Worm (Caenorhabditis elegans) whole organism, L1 larva: Measurements from ENCODE around the gene taf-12.

Experiments used
- Y116A8C.19 ChIP-seq: sonication (generic microtip); optimal IDR thresholded peaks from 2 replicates; lab custom pipeline; 2016; ENCODE audit warnings: missing compliant biosample characterization, missing genetic modification characterization, borderline replicate concordance
- alr-1 ChIP-seq: fragments of 200-800 bp; sonication (Bioruptor generic); optimal IDR thresholded peaks from 2 replicates; lab custom pipeline; 2018; ENCODE audit warnings: borderline replicate concordance, mild to moderate bottlenecking, missing genetic modification characterization, missing compliant biosample characterization
- blmp-1 ChIP-seq: fragments of 150-350 bp; optimal IDR thresholded peaks from 2 replicates; lab custom pipeline; 2014; ENCODE audit warnings: missing biosample characterization, missing genetic modification characterization
- ceh-63 ChIP-seq: fragments of 200-800 bp; sonication (Bioruptor generic); optimal IDR thresholded peaks from 2 replicates; lab custom pipeline; 2018; ENCODE audit warnings: mild to moderate bottlenecking, missing genetic modification characterization, missing compliant biosample characterization
- ceh-88 ChIP-seq: fragments of 200-800 bp; sonication (Bioruptor generic); IDR thresholded peaks from 2 replicates; pipeline ENCODE4 v1.3.6; 2022; ENCODE audit warnings: missing genetic modification characterization, missing compliant biosample characterization
- ces-1 ChIP-seq: fragments of 150-350 bp; optimal IDR thresholded peaks from 2 replicates; lab custom pipeline; 2014; ENCODE audit warnings: missing biosample characterization, missing genetic modification reagents, missing genetic modification characterization
- dsc-1 ChIP-seq: sonication (generic microtip); optimal IDR thresholded peaks from 2 replicates; lab custom pipeline; 2016; ENCODE audit warnings: mild to moderate bottlenecking, missing genetic modification characterization, missing compliant biosample characterization
- efl-1 ChIP-seq, 4 experiments: fragments of 150-350 bp; optimal IDR thresholded peaks in 3 of 4; peaks in 1 of 4; 1 replicate in 1 of 4; 2 replicates in 3 of 4; lab custom pipeline; 2014; ENCODE audit warnings: missing biosample characterization in 2 of 4, missing genetic modification characterization in 2 of 4, missing genetic modification reagents in 2 of 4
- egl-13 ChIP-seq: sonication (generic microtip); optimal IDR thresholded peaks from 2 replicates; lab custom pipeline; 2016; ENCODE audit warnings: missing genotype, missing genetic modification reagents, missing genetic modification characterization, missing compliant biosample characterization
- egl-27 ChIP-seq, 2 experiments: fragments of 150-350 bp in 1 of 2; sonication (generic microtip); optimal IDR thresholded peaks; 3 replicates each; lab custom pipeline; 2017 to 2018; ENCODE audit warnings: missing biosample characterization in 2 of 2, missing genetic modification characterization in 2 of 2, missing genetic modification reagents in 2 of 2
- ets-5 ChIP-seq: fragments of 200-800 bp; sonication (Bioruptor generic); IDR thresholded peaks from 2 replicates; pipeline ENCODE4 v1.3.6; 2022; ENCODE audit warnings: missing genetic modification characterization, missing compliant biosample characterization
- fkh-4 ChIP-seq: sonication (generic microtip); optimal IDR thresholded peaks from 2 replicates; lab custom pipeline; 2016; ENCODE audit warnings: missing compliant biosample characterization, missing genetic modification characterization, borderline replicate concordance
- fkh-8 ChIP-seq: sonication (generic microtip); optimal IDR thresholded peaks from 2 replicates; lab custom pipeline; 2016; ENCODE audit warnings: mild to moderate bottlenecking, missing genetic modification characterization, missing compliant biosample characterization
- lin-14 ChIP-seq: fragments of 200-800 bp; sonication (Bioruptor generic); optimal IDR thresholded peaks from 2 replicates; lab custom pipeline; 2018; ENCODE audit warnings: mild to moderate bottlenecking, missing genetic modification characterization, moderate library complexity, missing compliant biosample characterization
- lin-15B ChIP-seq: fragments of 150-350 bp; sonication (generic microtip); optimal IDR thresholded peaks from 3 replicates; lab custom pipeline; 2014; ENCODE audit warnings: missing biosample characterization, missing genetic modification characterization
- lsy-2 ChIP-seq, 2 experiments: fragments of 150-350 bp; optimal IDR thresholded peaks; 2 replicates each; lab custom pipeline; 2014; ENCODE audit warnings: missing biosample characterization in 2 of 2, missing genetic modification characterization in 2 of 2
- mdl-1 ChIP-seq, 2 experiments: fragments of 150-350 bp; optimal IDR thresholded peaks; 2 replicates each; lab custom pipeline; 2014 to 2017; ENCODE audit warnings: missing biosample characterization in 2 of 2, missing genetic modification characterization in 2 of 2, inconsistent platforms in 1 of 2
- mef-2 ChIP-seq: fragments of 150-350 bp; optimal IDR thresholded peaks from 2 replicates; lab custom pipeline; 2014; ENCODE audit warnings: missing biosample characterization, missing genetic modification characterization
- mep-1 ChIP-seq: fragments of 150-350 bp; optimal IDR thresholded peaks from 2 replicates; lab custom pipeline; 2014; ENCODE audit warnings: missing biosample characterization, missing genetic modification characterization
- nhr-19 ChIP-seq: fragments of 200-800 bp; sonication (Bioruptor generic); conservative IDR thresholded peaks from 2 replicates; pipeline ENCODE4 v1.3.6; 2022; ENCODE audit warnings: missing genetic modification characterization, missing compliant biosample characterization
- nhr-20 ChIP-seq: sonication (generic microtip); optimal IDR thresholded peaks from 2 replicates; lab custom pipeline; 2016; ENCODE audit warnings: mild to moderate bottlenecking, missing genetic modification characterization, missing compliant biosample characterization
- nhr-237 ChIP-seq: fragments of 150-350 bp; optimal IDR thresholded peaks from 2 replicates; lab custom pipeline; 2014; ENCODE audit warnings: missing biosample characterization, missing genetic modification characterization
- nhr-28 ChIP-seq: fragments of 150-350 bp; optimal IDR thresholded peaks from 2 replicates; lab custom pipeline; 2014; ENCODE audit warnings: missing biosample characterization, missing genetic modification characterization
- nhr-47 ChIP-seq: sonication (generic microtip); optimal IDR thresholded peaks from 2 replicates; lab custom pipeline; 2016; ENCODE audit warnings: mild to moderate bottlenecking, missing genetic modification characterization, moderate library complexity, missing compliant biosample characterization
- nhr-71 ChIP-seq: sonication (generic microtip); optimal IDR thresholded peaks from 2 replicates; lab custom pipeline; 2016; ENCODE audit warnings: mild to moderate bottlenecking, missing genetic modification characterization, moderate library complexity, missing compliant biosample characterization
- nhr-76 ChIP-seq: sonication (generic microtip); optimal IDR thresholded peaks from 2 replicates; lab custom pipeline; 2017; ENCODE audit warnings: missing biosample characterization, missing genetic modification characterization
- nhr-84 ChIP-seq: sonication (generic microtip); optimal IDR thresholded peaks from 2 replicates; lab custom pipeline; 2017; ENCODE audit warnings: missing biosample characterization, missing genetic modification characterization
- nhr-85 ChIP-seq: sonication (generic microtip); peaks from one replicate; lab custom pipeline; 2016; ENCODE audit warnings: missing genetic modification characterization, inconsistent platforms, missing compliant biosample characterization
- pqm-1 ChIP-seq: sonication (generic microtip); optimal IDR thresholded peaks from 3 replicates; lab custom pipeline; 2017; ENCODE audit warnings: missing biosample characterization, missing genetic modification characterization
- rnt-1 ChIP-seq: sonication (generic microtip); optimal IDR thresholded peaks from 2 replicates; lab custom pipeline; 2016; ENCODE audit warnings: mild to moderate bottlenecking, missing genetic modification characterization, moderate library complexity, missing compliant biosample characterization
- skn-1 ChIP-seq: fragments of 150-350 bp; optimal IDR thresholded peaks from 2 replicates; lab custom pipeline; 2014; ENCODE audit warnings: missing biosample characterization, missing genetic modification characterization
- snpc-4 ChIP-seq: fragments of 150-350 bp; optimal IDR thresholded peaks from 2 replicates; lab custom pipeline; 2014; ENCODE audit warnings: missing biosample characterization, missing genetic modification characterization
- sox-4 ChIP-seq: sonication (generic microtip); optimal IDR thresholded peaks from 2 replicates; lab custom pipeline; 2016; ENCODE audit warnings: missing genetic modification characterization, missing compliant biosample characterization
- tlp-1 ChIP-seq: fragments of 150-350 bp; optimal IDR thresholded peaks from 2 replicates; lab custom pipeline; 2014; ENCODE audit warnings: missing biosample characterization, missing genetic modification characterization
- unc-62 ChIP-seq: fragments of 150-350 bp; optimal IDR thresholded peaks from 2 replicates; lab custom pipeline; 2014; ENCODE audit warnings: missing biosample characterization, missing genetic modification reagents, missing genetic modification characterization

Gene taf-12

DNA sequence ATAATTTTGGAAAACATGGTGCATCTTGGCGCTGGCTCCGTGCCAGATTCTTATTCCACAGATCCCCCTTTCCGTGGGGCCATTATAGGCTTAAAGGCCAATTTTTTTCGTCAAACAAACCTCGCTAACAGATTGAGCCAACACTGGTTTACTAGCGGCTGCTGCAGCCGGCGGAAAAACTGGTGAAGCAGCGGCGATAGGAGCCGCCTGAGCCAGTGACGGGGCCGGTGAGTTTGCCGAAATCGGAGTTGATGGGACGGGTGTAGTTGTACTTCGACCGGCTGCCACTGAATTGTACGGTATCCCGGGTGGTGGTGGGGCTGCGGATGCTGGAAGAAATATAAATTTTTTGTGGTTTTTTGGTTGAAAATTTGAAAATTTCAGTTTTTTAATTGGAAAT, 27.4 kb downstream of the taf-12 start:
- TF ChIP-seq fkh-4 (tag; lab: Kevin White, UChicago) = no peak
- no peak for TF ChIP-seq efl-1 (optimal IDR thresholded peaks at IDR 0.05; lab: Kevin White, UChicago)
- TF ChIP-seq efl-1 (GFP tag; optimal IDR thresholded peaks at IDR 0.05 in 1 of 2; lab: Kevin White, UChicago) = peak in 1 of 2 experiments; percentile 29
- no peak for TF ChIP-seq lin-15B (tag; lab: Kevin White, UChicago)
- no peak for TF ChIP-seq egl-27 (tag; optimal IDR thresholded peaks at IDR 0.05; lab: Kevin White, UChicago)

ce11 chrIII:11836734-11837133, 32.3 kb downstream of the taf-12 start:
- TF ChIP-seq skn-1 (tag; lab: Kevin White, UChicago) (peak; percentile 97), ets-5 (no peak)

- TF ChIP-seq nhr-76 (tag; lab: Kevin White, UChicago) (no peak), nhr-71 (tag; lab: Kevin White, UChicago) (peak; percentile 55), nhr-47 (tag; lab: Kevin White, UChicago) (peak; percentile 17), mef-2 (no peak), nhr-84 (tag; lab: Kevin White, UChicago) (no peak), lsy-2 (tag; optimal IDR thresholded peaks at IDR 0.05; lab: Kevin White, UChicago) (peak in 1 of 2 experiments; percentile 40), lin-14 (GFP tag; lab: Kevin White, UChicago) (peak; percentile 59), sox-4 (peak; percentile 31), egl-13 (tag; lab: Kevin White, UChicago) (peak; percentile 15), dsc-1 (tag; lab: Kevin White, UChicago) (peak; percentile 31), fkh-8 (tag; lab: Kevin White, UChicago) (peak; percentile 83)
- TF ChIP-seq, all 84 proteins: peak for 8
These were observed 33.0 kb downstream of the taf-12 start for ce11 chrIII:11836054-11836453.

- peak; percentile 15 for TF ChIP-seq mep-1 (tag; lab: Kevin White, UChicago)
- peak in 1 of 2 experiments; percentile 30 for TF ChIP-seq efl-1 (optimal IDR thresholded peaks at IDR 0.05; lab: Kevin White, UChicago)
- TF ChIP-seq efl-1 (GFP tag; optimal IDR thresholded peaks at IDR 0.05 in 1 of 2; lab: Kevin White, UChicago) = no peak
- no peak for TF ChIP-seq nhr-20 (tag; lab: Kevin White, UChicago)
- peak in 1 of 2 experiments; percentile 34 for TF ChIP-seq lsy-2 (tag; optimal IDR thresholded peaks at IDR 0.05; lab: Kevin White, UChicago)
- peak; percentile 53 for TF ChIP-seq lin-14 (GFP tag; lab: Kevin White, UChicago)
- TF ChIP-seq blmp-1 (tag; lab: Kevin White, UChicago) = peak; percentile 71
- no peak for TF ChIP-seq alr-1 (tag; lab: Kevin White, UChicago)
These were observed 34.3 kb downstream of the taf-12 start for ce11 chrIII:11834783-11835182.

DNA sequence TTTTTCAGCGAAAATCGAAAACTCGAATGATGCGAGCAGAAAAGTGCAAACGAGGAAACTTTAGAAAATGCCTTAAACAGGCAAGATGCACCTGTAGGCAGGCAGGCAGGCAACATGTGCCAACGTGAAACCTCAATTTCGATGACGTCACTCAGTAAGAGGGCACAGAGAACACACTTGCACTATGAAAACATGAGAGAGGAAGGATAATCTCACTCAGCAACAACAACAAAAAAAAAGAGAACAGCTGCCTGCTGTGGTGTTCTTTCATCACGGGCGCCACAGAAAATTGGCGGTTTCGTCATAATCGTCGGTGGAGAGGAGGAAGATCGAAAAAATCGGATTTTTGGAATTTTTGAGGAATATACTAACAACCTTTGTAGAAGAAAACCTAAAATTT, 34.9 kb downstream of the taf-12 start:
- no peak for TF ChIP-seq unc-62 (GFP tag; lab: Kevin White, UChicago)
- TF ChIP-seq nhr-85 (tag; lab: Kevin White, UChicago) = no peak
- peak; percentile 35 for TF ChIP-seq rnt-1 (tag; lab: Kevin White, UChicago)
- TF ChIP-seq ceh-63 (GFP tag; lab: Kevin White, UChicago) = no peak
- TF ChIP-seq ces-1 (GFP tag; lab: Kevin White, UChicago) = no peak
- peak; percentile 15 for TF ChIP-seq nhr-71 (tag; lab: Kevin White, UChicago)
- TF ChIP-seq snpc-4 (tag; lab: Kevin White, UChicago) = no peak
- TF ChIP-seq mdl-1 (tag; optimal IDR thresholded peaks at IDR 0.05; lab: Kevin White, UChicago) = peak in 1 of 2 experiments; percentile 16
- no peak for TF ChIP-seq fkh-8 (tag; lab: Kevin White, UChicago)
- TF ChIP-seq lin-14 (GFP tag; lab: Kevin White, UChicago) = peak; percentile 27
- peak; percentile 38; the same call in 1 of the 2 replicates for TF ChIP-seq nhr-19
- TF ChIP-seq ets-5 = no peak
- no peak for TF ChIP-seq mep-1 (tag; lab: Kevin White, UChicago)
- no peak for TF ChIP-seq nhr-20 (tag; lab: Kevin White, UChicago)

- TF ChIP-seq nhr-237 (no peak), pqm-1 (tag; lab: Kevin White, UChicago) (no peak), nhr-28 (tag; lab: Kevin White, UChicago) (no peak), Y116A8C.19 (tag; lab: Kevin White, UChicago) (no peak), efl-1 (optimal IDR thresholded peaks at IDR 0.05; lab: Kevin White, UChicago) (no peak), efl-1 (GFP tag; optimal IDR thresholded peaks at IDR 0.05 in 1 of 2; lab: Kevin White, UChicago) (peak in 1 of 2 experiments; percentile 31), tlp-1 (no peak), mef-2 (no peak), ceh-88 (GFP tag; lab: Robert Waterston, UW) (no peak)
These were observed 35.6 kb downstream of the taf-12 start for ce11 chrIII:11833449-11833848.
